Fruit fly (Drosophila melanogaster) whole organism, embryonic: Measurements from ENCODE around the gene RpL34b.

ENCODE experiments used
- Awh ChIP-seq: fragments of 200-800 bp; sonication (Bioruptor generic); IDR thresholded peaks from 2 replicates; pipeline ENCODE4, ENCODE4 v1.3.6; 2022; ENCODE audit warnings: missing biosample characterization, missing genetic modification characterization
- CG10959 ChIP-seq: fragments of 200-800 bp; sonication (Bioruptor generic); IDR thresholded peaks from 2 replicates; pipeline ENCODE4 v1.3.6; 2022; ENCODE audit warnings: missing biosample characterization, missing genetic modification characterization
- CG14667 ChIP-seq: fragments of 200-800 bp; sonication (Bioruptor generic); IDR thresholded peaks from 2 replicates; pipeline ENCODE4 v1.3.6; 2022; ENCODE audit warnings: missing biosample characterization, missing genetic modification characterization
- CG14710 ChIP-seq: fragments of 200-800 bp; sonication (Bioruptor generic); optimal IDR thresholded peaks from 3 replicates; lab custom pipeline; 2019; ENCODE audit warnings: missing biosample characterization, mild to moderate bottlenecking, missing genetic modification characterization, moderate library complexity
- CG15479 ChIP-seq: fragments of 200-800 bp; sonication (Bioruptor generic); optimal IDR thresholded peaks from 3 replicates; lab custom pipeline; 2019; ENCODE audit warnings: missing biosample characterization, mild to moderate bottlenecking, missing genetic modification characterization, moderate library complexity
- CG2120 ChIP-seq: fragments of 200-800 bp; sonication (Bioruptor generic); optimal IDR thresholded peaks from 3 replicates; lab custom pipeline; 2016; ENCODE audit warnings: missing biosample characterization, missing genetic modification characterization
- CG2202 ChIP-seq: fragments of 200-800 bp; sonication (Bioruptor generic); optimal IDR thresholded peaks from 2 replicates; lab custom pipeline; 2018; ENCODE audit warnings: missing biosample characterization, mild to moderate bottlenecking, missing genetic modification characterization
- CG2678 ChIP-seq: fragments of 200-800 bp; sonication (Bioruptor generic); optimal IDR thresholded peaks from 3 replicates; lab custom pipeline; 2019; ENCODE audit warnings: missing biosample characterization, mild to moderate bottlenecking, missing genetic modification characterization, moderate library complexity
- CG31441 ChIP-seq: fragments of 200-800 bp; sonication (Bioruptor generic); IDR thresholded peaks from 2 replicates; pipeline ENCODE4 v1.3.6; 2022; ENCODE audit warnings: missing biosample characterization, missing genetic modification characterization
- CG42726 ChIP-seq: fragments of 200-800 bp; sonication (Bioruptor generic); IDR thresholded peaks from 2 replicates; pipeline ENCODE4 v1.3.6; 2022; ENCODE audit warnings: missing biosample characterization, missing genetic modification characterization; ENCODE audit not compliant: partially characterized antibody
- CG43689 ChIP-seq: fragments of 200-800 bp; sonication (Bioruptor generic); IDR thresholded peaks from 2 replicates; pipeline ENCODE4 v1.3.6; 2022; ENCODE audit warnings: missing biosample characterization, missing genetic modification characterization
- CG5180 ChIP-seq: fragments of 200-800 bp; sonication (Bioruptor generic); optimal IDR thresholded peaks from 3 replicates; lab custom pipeline; 2017; ENCODE audit warnings: missing biosample characterization, missing genetic modification characterization, mild to moderate bottlenecking, moderate library complexity, missing genetic modification reagents
- CG5953 ChIP-seq: fragments of 200-800 bp; sonication (Bioruptor generic); IDR thresholded peaks from 2 replicates; pipeline ENCODE4 v1.3.6; 2022; ENCODE audit warnings: missing biosample characterization, missing genetic modification characterization
- CG6654 ChIP-seq: fragments of 200-800 bp; sonication (Bioruptor generic); optimal IDR thresholded peaks from 2 replicates; lab custom pipeline; 2017; ENCODE audit warnings: missing biosample characterization, mild to moderate bottlenecking, missing genetic modification characterization
- CG6765 ChIP-seq: fragments of 200-800 bp; sonication (Bioruptor generic); optimal IDR thresholded peaks from 3 replicates; lab custom pipeline; 2017; ENCODE audit warnings: missing biosample characterization, mild to moderate bottlenecking, missing genetic modification characterization
- CG7372 ChIP-seq: fragments of 200-800 bp; sonication (Bioruptor generic); IDR thresholded peaks from 2 replicates; pipeline ENCODE4 v1.3.6; 2022; ENCODE audit warnings: missing biosample characterization, missing genetic modification characterization
- CG7745 ChIP-seq: fragments of 200-800 bp; sonication (Bioruptor generic); optimal IDR thresholded peaks from 2 replicates; lab custom pipeline; 2018; ENCODE audit warnings: missing biosample characterization, mild to moderate bottlenecking, missing genetic modification characterization, moderate library complexity
- Deaf1 ChIP-seq: fragments of 200-800 bp; optimal IDR thresholded peaks from 3 replicates; lab custom pipeline; 2019; ENCODE audit warnings: missing biosample characterization, mild to moderate bottlenecking, missing genetic modification characterization, moderate library complexity
- Fer1 ChIP-seq: fragments of 200-800 bp; sonication (Bioruptor generic); optimal IDR thresholded peaks from 2 replicates; lab custom pipeline; 2017; ENCODE audit warnings: missing biosample characterization, mild to moderate bottlenecking, missing genetic modification characterization
- Hey ChIP-seq: fragments of 200-800 bp; sonication (Bioruptor generic); optimal IDR thresholded peaks from 3 replicates; lab custom pipeline; 2018; ENCODE audit warnings: missing biosample characterization, mild to moderate bottlenecking, missing genetic modification characterization
- Jarid2 ChIP-seq: fragments of 200-800 bp; sonication (Bioruptor generic); optimal IDR thresholded peaks from 3 replicates; lab custom pipeline; 2017; ENCODE audit warnings: mild to moderate bottlenecking, missing biosample characterization, missing genetic modification reagents, missing genetic modification characterization
- NFAT ChIP-seq: fragments of 200-800 bp; sonication (Bioruptor generic); IDR thresholded peaks from 2 replicates; pipeline ENCODE4 v1.3.6; 2022; ENCODE audit warnings: missing biosample characterization, missing genetic modification characterization
- NfI ChIP-seq: fragments of 200-800 bp; sonication (Bioruptor generic); optimal IDR thresholded peaks from 3 replicates; lab custom pipeline; 2018; ENCODE audit warnings: missing biosample characterization, mild to moderate bottlenecking, missing genetic modification characterization, moderate library complexity
- Oaz ChIP-seq: fragments of 200-800 bp; sonication (Bioruptor generic); IDR thresholded peaks from 2 replicates; pipeline ENCODE4 v1.3.6; 2022; ENCODE audit warnings: missing biosample characterization, missing genetic modification characterization
- Ravus ChIP-seq: fragments of 200-800 bp; sonication (Bioruptor generic); IDR thresholded peaks from 2 replicates; pipeline ENCODE4 v1.3.6; 2022; ENCODE audit warnings: missing biosample characterization, missing genetic modification characterization
- Taf1 ChIP-seq: fragments of 200-800 bp; sonication (Bioruptor generic); IDR thresholded peaks from 2 replicates; pipeline ENCODE4 v1.3.6; 2022; ENCODE audit warnings: missing biosample characterization, missing genetic modification characterization
- Vsx1 ChIP-seq: fragments of 200-800 bp; sonication (Bioruptor generic); optimal IDR thresholded peaks from 2 replicates; lab custom pipeline; 2017; ENCODE audit warnings: missing biosample characterization, mild to moderate bottlenecking, missing genetic modification characterization, missing genetic modification reagents
- Xbp1 ChIP-seq: fragments of 200-800 bp; sonication (Bioruptor generic); optimal IDR thresholded peaks from 3 replicates; lab custom pipeline; 2016; ENCODE audit warnings: missing biosample characterization, mild to moderate bottlenecking, missing genetic modification characterization
- al ChIP-seq: fragments of 200-800 bp; sonication (Bioruptor generic); IDR thresholded peaks from 2 replicates; pipeline ENCODE4 v1.3.6; 2022; ENCODE audit warnings: missing biosample characterization, missing genetic modification characterization
- ash1 ChIP-seq: fragments of 200-800 bp; sonication (Bioruptor generic); optimal IDR thresholded peaks from 2 replicates; lab custom pipeline; 2018; ENCODE audit warnings: missing biosample characterization, mild to moderate bottlenecking, missing genetic modification characterization
- az2 ChIP-seq: fragments of 200-800 bp; sonication (Bioruptor generic); optimal IDR thresholded peaks from 3 replicates; lab custom pipeline; 2016; ENCODE audit warnings: missing biosample characterization, missing genetic modification characterization
- disco-r ChIP-seq: fragments of 200-800 bp; sonication (Bioruptor generic); optimal IDR thresholded peaks from 2 replicates; lab custom pipeline; 2016; ENCODE audit warnings: missing biosample characterization, missing genetic modification characterization
- dm ChIP-seq: fragments of 200-800 bp; sonication (Bioruptor generic); optimal IDR thresholded peaks from 3 replicates; lab custom pipeline; 2016; ENCODE audit warnings: missing biosample characterization, missing genetic modification characterization
- emc ChIP-seq: fragments of 200-800 bp; sonication (Bioruptor generic); optimal IDR thresholded peaks from 2 replicates; lab custom pipeline; 2016; ENCODE audit warnings: missing biosample characterization, missing genetic modification characterization
- exex ChIP-seq: fragments of 200-800 bp; sonication (Bioruptor generic); optimal IDR thresholded peaks from 4 replicates; lab custom pipeline; 2018; ENCODE audit warnings: missing biosample characterization, mild to moderate bottlenecking, missing genetic modification characterization, moderate library complexity
- eyg ChIP-seq: fragments of 200-800 bp; sonication (Bioruptor generic); optimal IDR thresholded peaks from 3 replicates; lab custom pipeline; 2016; ENCODE audit warnings: missing biosample characterization, missing genetic modification characterization
- grau ChIP-seq: fragments of 200-800 bp; optimal IDR thresholded peaks from 3 replicates; lab custom pipeline; 2019; ENCODE audit warnings: missing biosample characterization, mild to moderate bottlenecking, missing genetic modification characterization, moderate library complexity
- grn ChIP-seq: fragments of 200-800 bp; sonication (Bioruptor generic); optimal IDR thresholded peaks from 3 replicates; lab custom pipeline; 2017; ENCODE audit warnings: missing biosample characterization, missing genetic modification characterization
- hbn ChIP-seq: fragments of 200-800 bp; sonication (Bioruptor generic); IDR thresholded peaks from 2 replicates; pipeline ENCODE4 v1.3.6; 2022; ENCODE audit warnings: missing biosample characterization, missing genetic modification characterization; ENCODE audit not compliant: partially characterized antibody
- kni ChIP-seq: fragments of 200-800 bp; sonication (Bioruptor generic); optimal IDR thresholded peaks from 3 replicates; lab custom pipeline; 2017; ENCODE audit warnings: mild to moderate bottlenecking, missing biosample characterization, missing genetic modification reagents, missing genetic modification characterization
- lov ChIP-seq, 2 experiments: fragments of 200-800 bp in 1 of 2; fragments of >200 bp in 1 of 2; sonication (Bioruptor generic) in 1 of 2; IDR thresholded peaks in 1 of 2; optimal IDR thresholded peaks in 1 of 2; 2 replicates in 1 of 2; 3 replicates in 1 of 2; pipeline versions ENCODE4 v1.3.6 to Lab custom; 2017 to 2022; ENCODE audit warnings: missing biosample characterization in 1 of 2, missing genetic modification characterization in 1 of 2
- nerfin-1 ChIP-seq: fragments of 200-800 bp; sonication (Bioruptor generic); optimal IDR thresholded peaks from 3 replicates; lab custom pipeline; 2019; ENCODE audit warnings: missing biosample characterization, mild to moderate bottlenecking, missing genetic modification characterization, moderate library complexity
- pfk ChIP-seq: fragments of 200-800 bp; sonication (Bioruptor generic); optimal IDR thresholded peaks from 2 replicates; lab custom pipeline; 2018; ENCODE audit warnings: missing biosample characterization, mild to moderate bottlenecking, missing genetic modification characterization, moderate library complexity
- pum ChIP-seq: fragments of 200-800 bp; sonication (Bioruptor generic); optimal IDR thresholded peaks from 2 replicates; lab custom pipeline; 2016; ENCODE audit warnings: missing biosample characterization, missing genetic modification characterization
- pzg ChIP-seq: fragments of 200-800 bp; sonication (Bioruptor generic); optimal IDR thresholded peaks from 3 replicates; lab custom pipeline; 2018; ENCODE audit warnings: missing biosample characterization, mild to moderate bottlenecking, missing genetic modification characterization, moderate library complexity
- sens ChIP-seq: fragments of 200-800 bp; sonication (Bioruptor generic); peaks from one replicate; lab custom pipeline; 2016; ENCODE audit warnings: missing biosample characterization, missing genetic modification characterization
- sima ChIP-seq: fragments of 200-800 bp; sonication (Bioruptor generic); optimal IDR thresholded peaks from 2 replicates; lab custom pipeline; 2016; ENCODE audit warnings: missing biosample characterization, missing genetic modification characterization
- slou ChIP-seq: fragments of 200-800 bp; sonication (Bioruptor generic); optimal IDR thresholded peaks from 3 replicates; lab custom pipeline; 2016; ENCODE audit warnings: missing biosample characterization, missing genetic modification characterization
- tgo ChIP-seq: fragments of 200-800 bp; sonication (Bioruptor generic); IDR thresholded peaks from 3 replicates; pipeline ENCODE4 v1.3.6; 2022; ENCODE audit warnings: missing biosample characterization, missing genetic modification characterization
- ttk ChIP-seq: fragments of 200-800 bp; sonication (Bioruptor generic); IDR thresholded peaks from 2 replicates; pipeline ENCODE4 v2.1.2; 2022; ENCODE audit warnings: missing biosample characterization, missing genetic modification characterization
- tx ChIP-seq: fragments of 200-800 bp; sonication (Bioruptor generic); optimal IDR thresholded peaks from 2 replicates; lab custom pipeline; 2016; ENCODE audit warnings: missing biosample characterization, missing genetic modification characterization
- wor ChIP-seq: fragments of 200-800 bp; sonication (Bioruptor generic); IDR thresholded peaks from 2 replicates; pipeline ENCODE4 v1.3.6; 2022; ENCODE audit warnings: missing biosample characterization, missing genetic modification characterization

Gene RpL34b

dm6 chr3R:9393542-9394025 lies 7.4 kb downstream of the RpL34b start (continued):
- TF ChIP-seq lov (optimal IDR thresholded peaks at IDR 0.05; lab: Kevin White, UChicago), result no peak
- TF ChIP-seq lov (GFP tag; IDR thresholded peaks at IDR 0.05; lab: Robert Waterston, UW), result peak; percentile 79; the same call in 1 of the 3 replicates
- TF ChIP-seq Ravus (GFP tag; lab: Robert Waterston, UW), result no peak
- no peak for TF ChIP-seq Deaf1 (tag; lab: Kevin White, UChicago)
- no peak for TF ChIP-seq eyg (GFP tag; lab: Kevin White, UChicago)
- peak; percentile 72 for TF ChIP-seq CG31441
- TF ChIP-seq CG14667, result peak; percentile 50; the same call in 1 of the 2 replicates
- peak; percentile 70 for TF ChIP-seq az2 (GFP tag; lab: Kevin White, UChicago)
- peak; percentile 67 for TF ChIP-seq CG10959 (GFP tag; lab: Robert Waterston, UW)
- no peak for TF ChIP-seq CG5180
- no peak for TF ChIP-seq dm
- peak; percentile 22; the same call in 1 of the 2 replicates for TF ChIP-seq al (GFP tag; lab: Robert Waterston, UW)
- TF ChIP-seq disco-r (GFP tag; lab: Kevin White, UChicago), result no peak
- TF ChIP-seq tgo (GFP tag; lab: Robert Waterston, UW), result peak; percentile 61; the same call in 2 of the 3 replicates
- peak; percentile 53 for TF ChIP-seq CG7372
- TF ChIP-seq Taf1 (GFP tag; lab: Robert Waterston, UW), result no peak
- TF ChIP-seq ash1 (GFP tag; lab: Kevin White, UChicago), result no peak
- TF ChIP-seq ttk (GFP tag; lab: Robert Waterston, UW), result peak; percentile 54; the same call in 1 of the 2 replicates
- no peak for TF ChIP-seq sima (GFP tag; lab: Kevin White, UChicago)
- peak; percentile 41; the same call in 1 of the 2 replicates for TF ChIP-seq CG5953 (GFP tag; lab: Robert Waterston, UW)
- no peak for TF ChIP-seq CG2120 (GFP tag; lab: Kevin White, UChicago)
- no peak for TF ChIP-seq pfk (GFP tag; lab: Kevin White, UChicago)
- no peak for TF ChIP-seq Oaz (GFP tag; lab: Robert Waterston, UW)
- TF ChIP-seq Awh (GFP tag; lab: Robert Waterston, UW), result peak; percentile 66; the same call in 1 of the 2 replicates
- TF ChIP-seq CG2202 (tag; lab: Kevin White, UChicago), result peak; percentile 88
- TF ChIP-seq Jarid2 (GFP tag; lab: Kevin White, UChicago), result no peak
- peak; percentile 83 for TF ChIP-seq CG2678
- TF ChIP-seq Hey, result peak; percentile 48
- no peak for TF ChIP-seq tx (GFP tag; lab: Kevin White, UChicago)
- no peak for TF ChIP-seq hbn (GFP tag; lab: Robert Waterston, UW)
- peak; percentile 57 for TF ChIP-seq Xbp1 (GFP tag; lab: Kevin White, UChicago)
- TF ChIP-seq wor, result no peak
- no peak for TF ChIP-seq CG42726
- TF ChIP-seq slou (GFP tag; lab: Kevin White, UChicago), result peak; percentile 20
- TF ChIP-seq pzg (GFP tag; lab: Kevin White, UChicago), result no peak
- TF ChIP-seq pum, result peak; percentile 50
- TF ChIP-seq CG43689 (GFP tag; lab: Robert Waterston, UW), result no peak

DNA sequence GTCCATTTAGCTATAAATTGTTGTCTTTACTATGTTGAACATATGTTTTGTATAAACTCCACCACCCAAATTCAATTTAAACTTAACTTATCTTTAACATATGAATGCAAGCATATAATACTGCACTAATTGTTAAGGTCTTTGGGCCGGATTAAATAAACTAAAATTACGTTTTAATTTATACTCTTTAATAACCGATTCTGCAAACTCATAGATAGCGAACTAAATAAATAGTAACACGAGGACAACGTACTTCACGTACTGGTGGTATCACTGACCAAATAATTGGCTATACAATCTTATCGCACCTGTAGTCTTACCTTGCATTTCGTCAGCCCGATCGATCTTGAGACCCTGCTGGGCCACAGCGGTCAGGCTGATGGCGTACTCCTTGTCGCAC lies 8.6 kb downstream of the RpL34b start:
- no peak for TF ChIP-seq Fer1 (GFP tag; lab: Kevin White, UChicago)
- no peak for TF ChIP-seq grau (tag; lab: Kevin White, UChicago)
- no peak for TF ChIP-seq NFAT (GFP tag; lab: Robert Waterston, UW)
- TF ChIP-seq ash1 (GFP tag; lab: Kevin White, UChicago), result no peak
- peak; percentile 3 for TF ChIP-seq Vsx1
- no peak for TF ChIP-seq CG14667
- no peak for TF ChIP-seq CG7745
- no peak for TF ChIP-seq NfI
- no peak for TF ChIP-seq nerfin-1
- TF ChIP-seq CG6654 (GFP tag; lab: Kevin White, UChicago), result no peak
- no peak for TF ChIP-seq CG6765 (GFP tag; lab: Kevin White, UChicago)
- no peak for TF ChIP-seq CG14710 (tag; lab: Kevin White, UChicago)
- TF ChIP-seq emc (GFP tag; lab: Kevin White, UChicago), result no peak
- peak; percentile 53 for TF ChIP-seq sens (GFP tag; lab: Kevin White, UChicago)
- no peak for TF ChIP-seq kni (GFP tag; lab: Kevin White, UChicago)
- peak; percentile 53 for TF ChIP-seq exex (tag; lab: Kevin White, UChicago)
- peak; percentile 20 for TF ChIP-seq grn (GFP tag; lab: Kevin White, UChicago)
- no peak for TF ChIP-seq CG15479 (GFP tag; lab: Kevin White, UChicago)
